Fruit fly (Drosophila melanogaster): ENCODE results near the gene CG32638.
A peak's percentile ranks its signal among the peaks of the same experiment; 100 is the strongest.

Gene CG32638

dm6 chrX:13088025-13088805 lies 40.4 kb downstream of the CG32638 start (continued):
- TF ChIP-seq MTF-1 (GFP tag; optimal IDR thresholded peaks at IDR 0.05; ENCODE audit: borderline replicate concordance) = no peak
- peak; percentile 45 for TF ChIP-seq Sox102F (GFP tag; optimal IDR thresholded peaks at IDR 0.05)
- no peak for TF ChIP-seq repo (GFP tag; optimal IDR thresholded peaks at IDR 0.05)
- TF ChIP-seq CG14441 (GFP tag; IDR thresholded peaks at IDR 0.05) = 0 out of 2 replicates have a peak, but pooled peaks have one; percentile 7
- no peak for TF ChIP-seq zfh1 (GFP tag; IDR thresholded peaks at IDR 0.05)
- no peak for TF ChIP-seq kah (GFP tag; optimal IDR thresholded peaks at IDR 0.05)
- TF ChIP-seq Fer1 (GFP tag; optimal IDR thresholded peaks at IDR 0.05) = peak; percentile 5
- peak; percentile 3 for TF ChIP-seq CG2202 (tag; optimal IDR thresholded peaks at IDR 0.05)
- TF ChIP-seq CG15601 (tag; optimal IDR thresholded peaks at IDR 0.05) = peak; percentile 34
- no peak for TF ChIP-seq CG17612 (GFP tag; IDR thresholded peaks at IDR 0.05)
- peak; percentile 26 for TF ChIP-seq CG10979 (tag; optimal IDR thresholded peaks at IDR 0.05)
- no peak for TF ChIP-seq bowl (GFP tag; IDR thresholded peaks at IDR 0.05)
- TF ChIP-seq CG9215 (GFP tag; IDR thresholded peaks at IDR 0.05) = no peak
- TF ChIP-seq zf30C (GFP tag; optimal IDR thresholded peaks at IDR 0.05) = peak; percentile 23
- no peak for TF ChIP-seq CG3065 (GFP tag; optimal IDR thresholded peaks at IDR 0.05)
- TF ChIP-seq inv (GFP tag; IDR thresholded peaks at IDR 0.05; ENCODE audit: partially characterized antibody) = no peak
- TF ChIP-seq amos (GFP tag; IDR thresholded peaks at IDR 0.05; ENCODE audit: partially characterized antibody) = no peak
- peak; percentile 8 for TF ChIP-seq tap (tag; optimal IDR thresholded peaks at IDR 0.05)
- TF ChIP-seq sna (GFP tag; IDR thresholded peaks at IDR 0.05; ENCODE audit: partially characterized antibody) = no peak
- TF ChIP-seq chm (GFP tag; IDR thresholded peaks at IDR 0.05) = 0 out of 2 replicates have a peak, but pooled peaks have one; percentile 48
- no peak for TF ChIP-seq Side (GFP tag; optimal IDR thresholded peaks at IDR 0.05)
- TF ChIP-seq Antp (GFP tag; optimal IDR thresholded peaks at IDR 0.05) = no peak
- peak; percentile 32 for TF ChIP-seq CG8924 (tag; optimal IDR thresholded peaks at IDR 0.05)
- no peak for TF ChIP-seq trem (tag; optimal IDR thresholded peaks at IDR 0.05)
- TF ChIP-seq CG2712 (tag; optimal IDR thresholded peaks at IDR 0.05) = peak; percentile 26
- no peak for TF ChIP-seq CG1602 (GFP tag; optimal IDR thresholded peaks at IDR 0.05)
- TF ChIP-seq CG6765 (GFP tag; optimal IDR thresholded peaks at IDR 0.05) = no peak
- peak; percentile 18 for TF ChIP-seq CG8388 (GFP tag; optimal IDR thresholded peaks at IDR 0.05)
- TF ChIP-seq CG3995 (GFP tag; optimal IDR thresholded peaks at IDR 0.05) = no peak
- peak; percentile 31 for TF ChIP-seq CG3281 (GFP tag; optimal IDR thresholded peaks at IDR 0.05)
- no peak for TF ChIP-seq gsb (GFP tag; IDR thresholded peaks at IDR 0.05)
- no peak for TF ChIP-seq wor (GFP tag; IDR thresholded peaks at IDR 0.05)
- TF ChIP-seq crol (GFP tag; IDR thresholded peaks at IDR 0.05) = peak; percentile 92
- TF ChIP-seq danr (GFP tag; IDR thresholded peaks at IDR 0.05) = no peak
- TF ChIP-seq caup (GFP tag; optimal IDR thresholded peaks at IDR 0.05; ENCODE audit: severe bottlenecking) = no peak
- peak; percentile 62 for TF ChIP-seq onecut (GFP tag; IDR thresholded peaks at IDR 0.05)
- TF ChIP-seq CG17829 (tag; optimal IDR thresholded peaks at IDR 0.05) = no peak
- TF ChIP-seq CG34376 (GFP tag; optimal IDR thresholded peaks at IDR 0.05) = peak; percentile 10
- peak; percentile 33 for TF ChIP-seq Xbp1 (GFP tag; optimal IDR thresholded peaks at IDR 0.05)
- peak; percentile 39; the same call in 1 of the 3 replicates for TF ChIP-seq CG17361 (GFP tag; IDR thresholded peaks at IDR 0.05)
- peak; percentile 31 for TF ChIP-seq fd96Cb (tag; optimal IDR thresholded peaks at IDR 0.05)
- no peak for TF ChIP-seq CG14667 (GFP tag; IDR thresholded peaks at IDR 0.05)
- TF ChIP-seq tgo (GFP tag; IDR thresholded peaks at IDR 0.05) = no peak
- TF ChIP-seq CG11504 (tag; optimal IDR thresholded peaks at IDR 0.05) = no peak
- no peak for TF ChIP-seq emc (GFP tag; optimal IDR thresholded peaks at IDR 0.05)
- 0 out of 2 replicates have a peak, but pooled peaks have one; percentile 16 for TF ChIP-seq CG3847 (GFP tag; IDR thresholded peaks at IDR 0.05)
- TF ChIP-seq ranshi (GFP tag; IDR thresholded peaks at IDR 0.05) = no peak
- TF ChIP-seq Deaf1 (tag; optimal IDR thresholded peaks at IDR 0.05) = peak; percentile 3
- no peak for TF ChIP-seq Dip3 (GFP tag; optimal IDR thresholded peaks at IDR 0.05)
- no peak for TF ChIP-seq Max (GFP tag; optimal IDR thresholded peaks at IDR 0.05)
